Fruit fly (Drosophila melanogaster) whole organism, embryonic: ENCODE data around the gene CG44004.

Source experiments
- Abd-B ChIP-seq: fragments of 200-800 bp; sonication (Bioruptor generic); optimal IDR thresholded peaks from 2 replicates; lab custom pipeline; 2018; ENCODE audit warnings: missing biosample characterization, mild to moderate bottlenecking, missing genetic modification characterization, moderate library complexity
- B-H2 ChIP-seq: fragments of 200-800 bp; sonication (Bioruptor generic); optimal IDR thresholded peaks from 2 replicates; lab custom pipeline; 2018; ENCODE audit warnings: missing biosample characterization, mild to moderate bottlenecking, missing genetic modification characterization
- Bteb2 ChIP-seq: fragments of 200-800 bp; sonication (Bioruptor generic); optimal IDR thresholded peaks from 2 replicates; lab custom pipeline; 2016; ENCODE audit warnings: missing biosample characterization, missing genetic modification characterization
- CG10267 ChIP-seq: fragments of 200-800 bp; sonication (Bioruptor generic); optimal IDR thresholded peaks from 2 replicates; lab custom pipeline; 2018; ENCODE audit warnings: missing biosample characterization, mild to moderate bottlenecking, missing genetic modification characterization, moderate library complexity
- CG10431 ChIP-seq: fragments of 200-800 bp; sonication (Bioruptor generic); optimal IDR thresholded peaks from 3 replicates; lab custom pipeline; 2018; ENCODE audit warnings: missing biosample characterization, mild to moderate bottlenecking, missing genetic modification characterization
- CG10654 ChIP-seq: fragments of 200-800 bp; sonication (Bioruptor generic); optimal IDR thresholded peaks from 2 replicates; lab custom pipeline; 2016; ENCODE audit warnings: missing biosample characterization, missing genetic modification characterization
- CG11093 ChIP-seq: fragments of 200-800 bp; sonication (Bioruptor generic); IDR thresholded peaks from 3 replicates; pipeline ENCODE4 v1.3.6; 2022; ENCODE audit warnings: missing biosample characterization, missing genetic modification characterization
- CG11398 ChIP-seq: fragments of 200-800 bp; sonication (Bioruptor generic); optimal IDR thresholded peaks from 2 replicates; lab custom pipeline; 2016; ENCODE audit warnings: missing biosample characterization, missing genetic modification characterization
- CG12236 ChIP-seq: fragments of 200-800 bp; sonication (Bioruptor generic); optimal IDR thresholded peaks from 2 replicates; lab custom pipeline; 2016; ENCODE audit warnings: missing biosample characterization, missing genetic modification characterization
- CG12391 ChIP-seq: fragments of 200-800 bp; sonication (Bioruptor generic); optimal IDR thresholded peaks from 3 replicates; lab custom pipeline; 2018; ENCODE audit warnings: missing biosample characterization, mild to moderate bottlenecking, missing genetic modification characterization, moderate library complexity
- CG15601 ChIP-seq: fragments of 200-800 bp; sonication (Bioruptor generic); optimal IDR thresholded peaks from 3 replicates; lab custom pipeline; 2019; ENCODE audit warnings: missing biosample characterization, mild to moderate bottlenecking, missing genetic modification characterization, moderate library complexity
- CG18599 ChIP-seq: fragments of 200-800 bp; sonication (Bioruptor generic); optimal IDR thresholded peaks from 3 replicates; lab custom pipeline; 2017; ENCODE audit warnings: missing biosample characterization, missing genetic modification characterization, mild to moderate bottlenecking, moderate library complexity, missing genetic modification reagents
- CG2116 ChIP-seq: fragments of 200-800 bp; sonication (Bioruptor generic); optimal IDR thresholded peaks from 3 replicates; lab custom pipeline; 2018; ENCODE audit warnings: missing biosample characterization, mild to moderate bottlenecking, missing genetic modification characterization
- CG30403 ChIP-seq: fragments of 200-800 bp; sonication (Bioruptor generic); optimal IDR thresholded peaks from 3 replicates; lab custom pipeline; 2016; ENCODE audit warnings: missing biosample characterization, missing genetic modification characterization
- CG31388 ChIP-seq: fragments of 200-800 bp; sonication (Bioruptor generic); optimal IDR thresholded peaks from 2 replicates; lab custom pipeline; 2016; ENCODE audit warnings: missing biosample characterization, missing genetic modification characterization
- CG3407 ChIP-seq: fragments of 200-800 bp; sonication (Bioruptor generic); optimal IDR thresholded peaks from 2 replicates; lab custom pipeline; 2018; ENCODE audit warnings: missing biosample characterization, mild to moderate bottlenecking, missing genetic modification characterization
- CG42726 ChIP-seq: fragments of 200-800 bp; sonication (Bioruptor generic); IDR thresholded peaks from 2 replicates; pipeline ENCODE4 v1.3.6; 2022; ENCODE audit warnings: missing biosample characterization, missing genetic modification characterization; ENCODE audit not compliant: partially characterized antibody
- CkIIα-i1 ChIP-seq: fragments of 200-800 bp; sonication (Bioruptor generic); IDR thresholded peaks from 2 replicates; pipeline ENCODE4 v1.3.6; 2022; ENCODE audit warnings: missing biosample characterization, missing genetic modification characterization
- Fer1 ChIP-seq: fragments of 200-800 bp; sonication (Bioruptor generic); optimal IDR thresholded peaks from 2 replicates; lab custom pipeline; 2017; ENCODE audit warnings: missing biosample characterization, mild to moderate bottlenecking, missing genetic modification characterization
- Hmx ChIP-seq: fragments of 200-800 bp; sonication (Bioruptor generic); optimal IDR thresholded peaks from 2 replicates; lab custom pipeline; 2016; ENCODE audit warnings: missing biosample characterization, missing genetic modification characterization
- Hr78 ChIP-seq, 2 experiments: fragments of 200-800 bp in 1 of 2; fragments of >200 bp in 1 of 2; sonication (Bioruptor generic) in 1 of 2; optimal IDR thresholded peaks; 2 replicates each; lab custom pipeline; 2017 to 2019; ENCODE audit warnings: missing biosample characterization in 2 of 2, missing genetic modification characterization in 2 of 2, mild to moderate bottlenecking in 1 of 2, moderate library complexity in 1 of 2
- Mrtf ChIP-seq: fragments of 200-800 bp; sonication (Bioruptor generic); IDR thresholded peaks from 3 replicates; pipeline ENCODE4 v1.3.6; 2022; ENCODE audit warnings: missing biosample characterization, missing genetic modification characterization
- Myb ChIP-seq: fragments of 200-800 bp; sonication (Bioruptor generic); optimal IDR thresholded peaks from 2 replicates; lab custom pipeline; 2016; ENCODE audit warnings: missing biosample characterization, missing genetic modification characterization
- Sin3A ChIP-seq: fragments of >200 bp; optimal IDR thresholded peaks from 2 replicates; lab custom pipeline; 2018
- Six4 ChIP-seq: fragments of 200-800 bp; sonication (Bioruptor generic); optimal IDR thresholded peaks from 2 replicates; lab custom pipeline; 2016; ENCODE audit warnings: missing biosample characterization, missing genetic modification characterization
- Trl ChIP-seq, 3 experiments: fragments of >200 bp in 2 of 3; fragments of 200-800 bp in 1 of 3; sonication (Bioruptor generic) in 1 of 3; optimal IDR thresholded peaks; 2 replicates in 1 of 3; 3 replicates in 2 of 3; lab custom pipeline; 2016 to 2017; ENCODE audit warnings: missing biosample characterization in 1 of 3, missing genetic modification characterization in 1 of 3
- Vsx1 ChIP-seq: fragments of 200-800 bp; sonication (Bioruptor generic); optimal IDR thresholded peaks from 2 replicates; lab custom pipeline; 2017; ENCODE audit warnings: missing biosample characterization, mild to moderate bottlenecking, missing genetic modification characterization, missing genetic modification reagents
- cas ChIP-seq: fragments of 200-800 bp; sonication (Bioruptor generic); IDR thresholded peaks from 2 replicates; pipeline ENCODE4 v1.3.6; 2022; ENCODE audit warnings: missing biosample characterization, missing genetic modification characterization
- dan ChIP-seq: fragments of 200-800 bp; sonication (Bioruptor generic); IDR thresholded peaks from 2 replicates; pipeline ENCODE4 v1.3.6; 2022; ENCODE audit warnings: missing biosample characterization, missing genetic modification characterization
- dmrt99B ChIP-seq: fragments of 200-800 bp; sonication (Bioruptor generic); optimal IDR thresholded peaks from 2 replicates; lab custom pipeline; 2018; ENCODE audit warnings: missing biosample characterization, mild to moderate bottlenecking, missing genetic modification characterization, moderate library complexity
- ewg ChIP-seq: fragments of 200-800 bp; sonication (Bioruptor generic); optimal IDR thresholded peaks from 3 replicates; lab custom pipeline; 2017; ENCODE audit warnings: mild to moderate bottlenecking, missing biosample characterization, missing genetic modification reagents, missing genetic modification characterization
- exex ChIP-seq: fragments of 200-800 bp; sonication (Bioruptor generic); optimal IDR thresholded peaks from 4 replicates; lab custom pipeline; 2018; ENCODE audit warnings: missing biosample characterization, mild to moderate bottlenecking, missing genetic modification characterization, moderate library complexity
- gcm2 ChIP-seq: fragments of 200-800 bp; sonication (Bioruptor generic); optimal IDR thresholded peaks from 2 replicates; lab custom pipeline; 2016; ENCODE audit warnings: missing biosample characterization, missing genetic modification characterization
- gem ChIP-seq: fragments of 200-800 bp; sonication (Bioruptor generic); optimal IDR thresholded peaks from 2 replicates; lab custom pipeline; 2019; ENCODE audit warnings: missing biosample characterization, mild to moderate bottlenecking, missing genetic modification characterization, moderate library complexity
- grau ChIP-seq: fragments of 200-800 bp; optimal IDR thresholded peaks from 3 replicates; lab custom pipeline; 2019; ENCODE audit warnings: missing biosample characterization, mild to moderate bottlenecking, missing genetic modification characterization, moderate library complexity
- jigr1 ChIP-seq: fragments of 200-800 bp; sonication (Bioruptor generic); IDR thresholded peaks from 3 replicates; pipeline ENCODE4 v1.3.6; 2022; ENCODE audit warnings: missing biosample characterization, missing genetic modification characterization
- kni ChIP-seq: fragments of 200-800 bp; sonication (Bioruptor generic); optimal IDR thresholded peaks from 3 replicates; lab custom pipeline; 2017; ENCODE audit warnings: mild to moderate bottlenecking, missing biosample characterization, missing genetic modification reagents, missing genetic modification characterization
- knrl ChIP-seq: fragments of 200-800 bp; sonication (Bioruptor generic); IDR thresholded peaks from 3 replicates; pipeline ENCODE4 v1.3.6; 2022; ENCODE audit warnings: missing biosample characterization, missing genetic modification characterization; ENCODE audit not compliant: partially characterized antibody
- luna ChIP-seq: fragments of 200-800 bp; sonication (Bioruptor generic); optimal IDR thresholded peaks from 2 replicates; lab custom pipeline; 2016; ENCODE audit warnings: missing biosample characterization, missing genetic modification characterization
- nom ChIP-seq: fragments of 200-800 bp; sonication (Bioruptor generic); optimal IDR thresholded peaks from 2 replicates; lab custom pipeline; 2017; ENCODE audit warnings: missing biosample characterization, missing genetic modification characterization, mild to moderate bottlenecking, moderate library complexity, missing genetic modification reagents
- oc ChIP-seq: fragments of 200-800 bp; sonication (Bioruptor generic); optimal IDR thresholded peaks from 2 replicates; lab custom pipeline; 2018; ENCODE audit warnings: missing biosample characterization, mild to moderate bottlenecking, missing genetic modification characterization, moderate library complexity
- psq ChIP-seq: fragments of 200-800 bp; sonication (Bioruptor generic); optimal IDR thresholded peaks from 2 replicates; lab custom pipeline; 2017; ENCODE audit warnings: missing biosample characterization, missing genetic modification characterization
- sc ChIP-seq, 3 experiments: fragments of >200 bp in 2 of 3; fragments of 200-800 bp in 1 of 3; sonication (Bioruptor generic) in 1 of 3; optimal IDR thresholded peaks; 2 replicates in 2 of 3; 3 replicates in 1 of 3; lab custom pipeline; 2017; ENCODE audit warnings: mild to moderate bottlenecking in 1 of 3, missing biosample characterization in 1 of 3, missing genetic modification characterization in 1 of 3, missing genetic modification reagents in 1 of 3
- sna ChIP-seq: fragments of 200-800 bp; sonication (Bioruptor generic); IDR thresholded peaks from 2 replicates; pipeline ENCODE4 v1.3.6; 2022; ENCODE audit warnings: missing biosample characterization, missing genetic modification characterization; ENCODE audit not compliant: partially characterized antibody
- sr ChIP-seq: fragments of 200-800 bp; sonication (Bioruptor generic); IDR thresholded peaks from 3 replicates; pipeline ENCODE4 v1.3.6; 2022; ENCODE audit warnings: missing biosample characterization, missing genetic modification characterization
- ttk ChIP-seq: fragments of 200-800 bp; sonication (Bioruptor generic); IDR thresholded peaks from 2 replicates; pipeline ENCODE4 v2.1.2; 2022; ENCODE audit warnings: missing biosample characterization, missing genetic modification characterization
- unc-4 ChIP-seq: fragments of 200-800 bp; sonication (Bioruptor generic); IDR thresholded peaks from 2 replicates; pipeline ENCODE4 v1.3.6; 2022; ENCODE audit warnings: missing biosample characterization, missing genetic modification characterization; ENCODE audit not compliant: partially characterized antibody
- wor ChIP-seq: fragments of 200-800 bp; sonication (Bioruptor generic); IDR thresholded peaks from 2 replicates; pipeline ENCODE4 v1.3.6; 2022; ENCODE audit warnings: missing biosample characterization, missing genetic modification characterization

CG44004 gene

DNA sequence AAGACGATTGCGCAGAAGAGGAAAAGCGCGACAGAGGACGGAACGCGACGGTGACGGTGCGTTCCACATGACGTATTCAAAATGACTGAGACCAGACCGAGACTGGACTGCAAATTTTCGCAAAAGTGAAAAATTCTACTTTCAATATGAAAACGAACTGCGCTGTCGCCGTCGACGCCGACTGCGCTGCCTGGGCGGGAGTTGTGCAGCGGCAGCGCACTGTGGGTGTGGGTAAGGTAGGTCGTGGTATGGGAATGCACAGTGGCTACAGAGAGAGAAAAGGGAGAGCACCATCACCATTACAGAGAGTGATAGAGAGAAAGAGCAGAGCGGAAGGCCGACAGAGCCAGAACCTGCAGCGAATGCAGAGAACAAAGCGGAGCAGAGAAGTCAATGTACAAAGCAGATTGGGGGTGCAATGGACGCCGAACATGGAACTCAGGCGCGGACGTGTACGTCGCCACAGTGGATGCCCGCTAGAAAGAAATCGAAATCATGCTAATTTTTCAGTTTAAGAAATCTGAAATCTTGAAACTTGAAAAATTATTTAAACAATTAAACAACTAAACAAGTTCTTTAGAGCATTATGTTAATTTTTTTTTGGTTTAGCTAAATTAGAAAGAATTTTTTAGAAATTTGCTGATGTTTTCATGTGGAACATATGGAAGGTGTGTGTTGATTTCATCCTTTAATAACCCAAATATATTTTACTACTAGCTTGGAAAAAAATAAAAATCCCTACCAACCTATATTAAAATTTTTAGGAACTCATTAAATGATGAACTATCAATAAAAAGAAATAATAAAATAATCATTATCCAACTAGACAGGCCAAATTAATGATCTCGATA, 8.8 kb downstream of the CG44004 start, which contains the start of gene Eip75B (continued):
- TF ChIP-seq CG11398 (GFP tag; lab: Kevin White, UChicago): no peak
- no peak for TF ChIP-seq oc (tag; lab: Kevin White, UChicago)
- TF ChIP-seq dmrt99B: no peak
- TF ChIP-seq jigr1 (GFP tag; lab: Robert Waterston, UW): no peak
- no peak for TF ChIP-seq Mrtf (GFP tag; lab: Robert Waterston, UW)
- TF ChIP-seq CG30403 (GFP tag; lab: Kevin White, UChicago): peak; percentile 31
- TF ChIP-seq Hmx: no peak
- no peak for TF ChIP-seq CG10431
- no peak for TF ChIP-seq Abd-B
- no peak for TF ChIP-seq luna (GFP tag; lab: Kevin White, UChicago)
- TF ChIP-seq CG12236 (GFP tag; lab: Kevin White, UChicago): no peak
- no peak for TF ChIP-seq sna (GFP tag; lab: Robert Waterston, UW)
- no peak for TF ChIP-seq Six4 (GFP tag; lab: Kevin White, UChicago)
- no peak for TF ChIP-seq sr (GFP tag; lab: Robert Waterston, UW)
- no peak for TF ChIP-seq gcm2
- no peak for TF ChIP-seq CG11093 (GFP tag; lab: Robert Waterston, UW)
- no peak for TF ChIP-seq kni (GFP tag; lab: Kevin White, UChicago)
- peak; percentile 49 for TF ChIP-seq gem
- peak; percentile 59 for TF ChIP-seq nom (GFP tag; lab: Kevin White, UChicago)
- no peak for TF ChIP-seq ttk (GFP tag; lab: Robert Waterston, UW)
- no peak for TF ChIP-seq unc-4 (GFP tag; lab: Robert Waterston, UW)
- no peak for TF ChIP-seq CG42726 (GFP tag; lab: Robert Waterston, UW)
- no peak for TF ChIP-seq cas
- no peak for TF ChIP-seq sc (optimal IDR thresholded peaks at IDR 0.05; lab: Kevin White, UChicago)
- no peak for TF ChIP-seq sc (GFP tag; optimal IDR thresholded peaks at IDR 0.05; lab: Kevin White, UChicago)
- peak; percentile 84 for TF ChIP-seq grau (tag; lab: Kevin White, UChicago)
- TF ChIP-seq Trl (optimal IDR thresholded peaks at IDR 0.05; lab: Kevin White, UChicago): peak in 1 of 2 experiments; percentile 87
- TF ChIP-seq Trl (GFP tag; optimal IDR thresholded peaks at IDR 0.05; lab: Kevin White, UChicago): no peak
- no peak for TF ChIP-seq Hr78 (GFP tag; optimal IDR thresholded peaks at IDR 0.05; lab: Kevin White, UChicago)
- no peak for TF ChIP-seq CG15601
- TF ChIP-seq knrl: no peak
- TF ChIP-seq ewg (GFP tag; lab: Kevin White, UChicago): no peak
- TF ChIP-seq Vsx1 (GFP tag; lab: Kevin White, UChicago): no peak
- TF ChIP-seq Bteb2: no peak
- peak; percentile 24 for TF ChIP-seq CG10267 (tag; lab: Kevin White, UChicago)
- no peak for TF ChIP-seq CG10654 (GFP tag; lab: Kevin White, UChicago)
- TF ChIP-seq B-H2 (GFP tag; lab: Kevin White, UChicago): no peak
- no peak for TF ChIP-seq CkIIα-i1
- no peak for TF ChIP-seq wor
- peak; percentile 15 for TF ChIP-seq CG3407
- no peak for TF ChIP-seq CG31388 (GFP tag; lab: Kevin White, UChicago)
- no peak for TF ChIP-seq psq (GFP tag; lab: Kevin White, UChicago)
- no peak for TF ChIP-seq Myb (GFP tag; lab: Kevin White, UChicago)
- no peak for TF ChIP-seq dan (GFP tag; lab: Robert Waterston, UW)
- no peak for TF ChIP-seq CG12391 (tag; lab: Kevin White, UChicago)
- TF ChIP-seq Fer1 (GFP tag; lab: Kevin White, UChicago): no peak
- no peak for TF ChIP-seq CG2116 (GFP tag; lab: Kevin White, UChicago)
- TF ChIP-seq exex (tag; lab: Kevin White, UChicago): no peak
- TF ChIP-seq Sin3A (lab: Kevin White, UChicago): no peak
- no peak for TF ChIP-seq CG18599 (GFP tag; lab: Kevin White, UChicago)
